Fruit fly (Drosophila melanogaster): Measurements from ENCODE around the gene dsh.
A peak's percentile ranks its signal among the peaks of the same experiment; 100 is the strongest.

The dsh gene

dm6 chrX:11350505-11351327, 5.0 kb upstream of the dsh start, which contains the start of gene CG1737 (continued):
- TF ChIP-seq Stat92E (GFP tag; optimal IDR thresholded peaks at IDR 0.05) = no peak
- 0 out of 2 replicates have a peak, but pooled peaks have one; percentile 16 for TF ChIP-seq Xrp1 (GFP tag; IDR thresholded peaks at IDR 0.05)
- TF ChIP-seq Sin3A (optimal IDR thresholded peaks at IDR 0.05) = peak; percentile 48
- TF ChIP-seq CG3995 (GFP tag; optimal IDR thresholded peaks at IDR 0.05) = no peak
- no peak for TF ChIP-seq oc (tag; optimal IDR thresholded peaks at IDR 0.05)
- TF ChIP-seq CG2202 (tag; optimal IDR thresholded peaks at IDR 0.05) = no peak
- no peak for TF ChIP-seq CG9817 (tag; optimal IDR thresholded peaks at IDR 0.05)
- no peak for TF ChIP-seq wor (GFP tag; IDR thresholded peaks at IDR 0.05)
- peak; percentile 37 for TF ChIP-seq CG7786 (GFP tag; optimal IDR thresholded peaks at IDR 0.05)
- no peak for TF ChIP-seq CG14710 (tag; optimal IDR thresholded peaks at IDR 0.05)
- TF ChIP-seq fd102C (GFP tag; optimal IDR thresholded peaks at IDR 0.05) = no peak
- no peak for TF ChIP-seq HLH4C (GFP tag; IDR thresholded peaks at IDR 0.05; ENCODE audit: partially characterized antibody)
- 0 out of 2 replicates have a peak, but pooled peaks have one; percentile 7 for TF ChIP-seq H2.0 (GFP tag; IDR thresholded peaks at IDR 0.05)
- no peak for TF ChIP-seq en (GFP tag; optimal IDR thresholded peaks at IDR 0.05)
- TF ChIP-seq CG18476 (GFP tag; optimal IDR thresholded peaks at IDR 0.05) = no peak
- no peak for TF ChIP-seq Hr78 (GFP tag; optimal IDR thresholded peaks at IDR 0.05)
- no peak for TF ChIP-seq ap (GFP tag; IDR thresholded peaks at IDR 0.05)
- TF ChIP-seq Hsf (GFP tag; optimal IDR thresholded peaks at IDR 0.05) = no peak
- no peak for TF ChIP-seq jumu (GFP tag; optimal IDR thresholded peaks at IDR 0.05)
- no peak for TF ChIP-seq br (optimal IDR thresholded peaks at IDR 0.05)
- no peak for TF ChIP-seq jigr1 (GFP tag; IDR thresholded peaks at IDR 0.05)
- TF ChIP-seq CG11560 (tag; IDR thresholded peaks at IDR 0.05) = no peak
- TF ChIP-seq CG1647 (GFP tag; optimal IDR thresholded peaks at IDR 0.05) = no peak
- no peak for TF ChIP-seq ham (GFP tag; IDR thresholded peaks at IDR 0.05)
- TF ChIP-seq trh (GFP tag; optimal IDR thresholded peaks at IDR 0.05) = no peak
- TF ChIP-seq CG4424 (GFP tag; optimal IDR thresholded peaks at IDR 0.05) = no peak
- TF ChIP-seq eve (GFP tag; optimal IDR thresholded peaks at IDR 0.05) = no peak
- peak; percentile 43; the same call in 1 of the 2 replicates for TF ChIP-seq NFAT (GFP tag; IDR thresholded peaks at IDR 0.05)
- TF ChIP-seq Drgx (GFP tag; IDR thresholded peaks at IDR 0.05) = 0 out of 2 replicates have a peak, but pooled peaks have one; percentile 6
- TF ChIP-seq gcm (GFP tag; optimal IDR thresholded peaks at IDR 0.05) = no peak
- no peak for TF ChIP-seq CG17359 (tag; optimal IDR thresholded peaks at IDR 0.05)
- TF ChIP-seq Hmr (GFP tag; optimal IDR thresholded peaks at IDR 0.05) = peak; percentile 55
- no peak for TF ChIP-seq Asciz (GFP tag; optimal IDR thresholded peaks at IDR 0.05)
- no peak for TF ChIP-seq CG6765 (GFP tag; optimal IDR thresholded peaks at IDR 0.05)
- no peak for TF ChIP-seq CG17328 (GFP tag; IDR thresholded peaks at IDR 0.05)
- TF ChIP-seq ranshi (GFP tag; IDR thresholded peaks at IDR 0.05) = no peak
- no peak for TF ChIP-seq CG15269 (tag; optimal IDR thresholded peaks at IDR 0.05)
- no peak for TF ChIP-seq otp (GFP tag; IDR thresholded peaks at IDR 0.05)
- TF ChIP-seq sima (GFP tag; optimal IDR thresholded peaks at IDR 0.05) = no peak
- no peak for TF ChIP-seq sd (tag; optimal IDR thresholded peaks at IDR 0.05)
- no peak for TF ChIP-seq psq (GFP tag; optimal IDR thresholded peaks at IDR 0.05)
- TF ChIP-seq gt (GFP tag; IDR thresholded peaks at IDR 0.05) = no peak
- peak; percentile 32 for TF ChIP-seq nom (GFP tag; optimal IDR thresholded peaks at IDR 0.05)
- no peak for TF ChIP-seq CG8359 (GFP tag; optimal IDR thresholded peaks at IDR 0.05; ENCODE audit: borderline replicate concordance)
- TF ChIP-seq CG17802 (tag; optimal IDR thresholded peaks at IDR 0.05) = no peak
- TF ChIP-seq CG3281 (GFP tag; optimal IDR thresholded peaks at IDR 0.05) = peak; percentile 17
- TF ChIP-seq hth (optimal IDR thresholded peaks at IDR 0.05) = no peak
- TF ChIP-seq da (GFP tag; optimal IDR thresholded peaks at IDR 0.05) = no peak
- TF ChIP-seq Bdp1 (GFP tag; optimal IDR thresholded peaks at IDR 0.05) = no peak
- no peak for TF ChIP-seq bab2 (GFP tag; optimal IDR thresholded peaks at IDR 0.05)
- no peak for TF ChIP-seq ro (GFP tag; IDR thresholded peaks at IDR 0.05)

Measured in whole organism, embryonic.